In the genomic region with DNA sequence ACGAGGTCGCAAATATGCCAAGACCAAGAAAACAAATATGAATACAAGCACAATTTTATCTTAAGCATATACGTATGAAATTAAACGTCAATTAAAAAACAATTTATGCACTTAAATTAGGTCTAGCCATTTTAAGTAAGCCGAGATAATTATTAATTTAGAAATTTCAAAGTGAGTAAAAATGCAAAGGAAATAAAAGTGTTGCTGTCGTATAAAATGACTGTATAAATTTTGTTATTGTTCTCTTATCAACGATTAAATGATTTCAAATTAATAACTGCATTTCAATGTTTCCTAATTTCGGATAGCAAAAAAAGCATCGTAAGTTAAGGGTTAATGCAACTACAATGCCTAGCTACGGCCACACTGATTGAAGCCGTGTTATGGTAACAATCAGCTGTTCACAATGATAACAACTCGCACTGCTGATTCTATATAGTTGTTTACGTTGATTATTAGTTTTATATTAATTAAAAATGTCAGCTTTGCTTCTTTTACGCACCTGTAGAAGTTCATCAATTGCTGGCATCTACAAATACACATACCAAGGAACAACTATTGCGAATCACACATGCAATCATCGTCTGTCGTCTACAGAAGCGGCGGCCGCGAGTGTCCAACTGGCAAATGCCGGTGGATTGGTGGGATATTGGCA, we compare ENCODE assay signal across 2 fruit fly cellular contexts.
TF ChIP-seq lines count a peak whose summit lies in the region.

A gene (minus strand): TSS at position 1 of the 655 bp plus-strand sequence.
A gene (plus strand): TSS at position 375 of the 655 bp plus-strand sequence.

TF ChIP-seq in whole organism, embryonic, 481 proteins besides CTCF, POLR2A, EP300 and RAD21 (continued from another document and continues in another):
- TF ChIP-seq Xbp1 (GFP tag; optimal IDR thresholded peaks at IDR 0.05; lab: Kevin White, UChicago) (peak; percentile 81), grau (tag; optimal IDR thresholded peaks at IDR 0.05; lab: Kevin White, UChicago) (peak; percentile 82), Chrac-16 (GFP tag; optimal IDR thresholded peaks at IDR 0.05; lab: Kevin White, UChicago) (peak; percentile 73), Gug (GFP tag; IDR thresholded peaks at IDR 0.05; lab: Robert Waterston, UW) (peak; percentile 36; the same call in 1 of the 4 replicates), CG9876 (GFP tag; optimal IDR thresholded peaks at IDR 0.05; lab: Kevin White, UChicago) (peak; percentile 60), CG12942 (GFP tag; optimal IDR thresholded peaks at IDR 0.05; lab: Kevin White, UChicago) (peak; percentile 39), Hmr (GFP tag; optimal IDR thresholded peaks at IDR 0.05; lab: Kevin White, UChicago) (peak; percentile 64), D19A (tag; optimal IDR thresholded peaks at IDR 0.05; lab: Kevin White, UChicago) (peak; percentile 47), CG13296 (GFP tag; optimal IDR thresholded peaks at IDR 0.05; lab: Kevin White, UChicago) (peak; percentile 46), Sry-β (GFP tag; optimal IDR thresholded peaks at IDR 0.05; lab: Kevin White, UChicago) (peak; percentile 37), row (GFP tag; IDR thresholded peaks at IDR 0.05; lab: Robert Waterston, UW) (peak; percentile 94), CG10431 (GFP tag; optimal IDR thresholded peaks at IDR 0.05; lab: Kevin White, UChicago) (peak; percentile 44), Optix (GFP tag; IDR thresholded peaks at IDR 0.05; lab: Robert Waterston, UW) (no peak), CG4730 (GFP tag; IDR thresholded peaks at IDR 0.05; lab: Robert Waterston, UW) (peak; percentile 18; the same call in 1 of the 2 replicates), repo (GFP tag; optimal IDR thresholded peaks at IDR 0.05; lab: Kevin White, UChicago) (peak; percentile 10), NC2α (GFP tag; optimal IDR thresholded peaks at IDR 0.05; lab: Kevin White, UChicago) (peak; percentile 42), CG12769 (tag; optimal IDR thresholded peaks at IDR 0.05; lab: Kevin White, UChicago) (peak; percentile 61), CG7987 (GFP tag; optimal IDR thresholded peaks at IDR 0.05; lab: Kevin White, UChicago) (no peak), CoRest (tag; optimal IDR thresholded peaks at IDR 0.05; lab: Kevin White, UChicago) (peak; percentile 89), gsb (GFP tag; IDR thresholded peaks at IDR 0.05; lab: Robert Waterston, UW) (no peak), fd96Cb (tag; optimal IDR thresholded peaks at IDR 0.05; lab: Kevin White, UChicago) (peak; percentile 67), Awh (GFP tag; IDR thresholded peaks at IDR 0.05; lab: Robert Waterston, UW) (no peak), CG11560 (tag; IDR thresholded peaks at IDR 0.05; lab: Robert Waterston, UW) (no peak), chinmo (GFP tag; IDR thresholded peaks at IDR 0.05; lab: Robert Waterston, UW; ENCODE audit: partially characterized antibody) (no peak), D19B (GFP tag; optimal IDR thresholded peaks at IDR 0.05; lab: Kevin White, UChicago) (peak; percentile 60), sd (tag; optimal IDR thresholded peaks at IDR 0.05; lab: Kevin White, UChicago) (no peak), CG15269 (tag; optimal IDR thresholded peaks at IDR 0.05; lab: Kevin White, UChicago) (peak; percentile 77), ems (GFP tag; optimal IDR thresholded peaks at IDR 0.05; lab: Kevin White, UChicago) (no peak), grn (GFP tag; optimal IDR thresholded peaks at IDR 0.05; lab: Kevin White, UChicago) (no peak), CG11696 (GFP tag; IDR thresholded peaks at IDR 0.05; lab: Robert Waterston, UW) (no peak), unpg (GFP tag; optimal IDR thresholded peaks at IDR 0.05; lab: Kevin White, UChicago) (peak; percentile 33), Spps (tag; optimal IDR thresholded peaks at IDR 0.05; lab: Kevin White, UChicago) (peak; percentile 3), sr (GFP tag; IDR thresholded peaks at IDR 0.05; lab: Robert Waterston, UW) (no peak), az2 (GFP tag; optimal IDR thresholded peaks at IDR 0.05; lab: Kevin White, UChicago) (peak; percentile 78), sisA (GFP tag; IDR thresholded peaks at IDR 0.05; lab: Robert Waterston, UW) (peak; percentile 70), mirr (GFP tag; optimal IDR thresholded peaks at IDR 0.05; lab: Kevin White, UChicago) (peak; percentile 36), CG32767 (GFP tag; IDR thresholded peaks at IDR 0.05; lab: Robert Waterston, UW) (no peak), CG7271 (tag; optimal IDR thresholded peaks at IDR 0.05; lab: Kevin White, UChicago) (no peak), CG14710 (tag; optimal IDR thresholded peaks at IDR 0.05; lab: Kevin White, UChicago) (peak; percentile 86), CG10565 (GFP tag; optimal IDR thresholded peaks at IDR 0.05; lab: Kevin White, UChicago) (no peak), HLH3B (GFP tag; IDR thresholded peaks at IDR 0.05; lab: Robert Waterston, UW) (peak; percentile 53; the same call in 1 of the 2 replicates), Bgb (GFP tag; IDR thresholded peaks at IDR 0.05; lab: Robert Waterston, UW; ENCODE audit: partially characterized antibody) (0 out of 2 replicates have a peak, but pooled peaks have one; percentile 7), CG4854 (GFP tag; optimal IDR thresholded peaks at IDR 0.05; lab: Kevin White, UChicago) (peak; percentile 24), CG9609 (GFP tag; optimal IDR thresholded peaks at IDR 0.05; lab: Kevin White, UChicago) (peak; percentile 61), CG31388 (GFP tag; optimal IDR thresholded peaks at IDR 0.05; lab: Kevin White, UChicago) (no peak), cg (GFP tag; optimal IDR thresholded peaks at IDR 0.05; lab: Kevin White, UChicago) (no peak), zfh2 (GFP tag; optimal IDR thresholded peaks at IDR 0.05; lab: Kevin White, UChicago) (peak; percentile 56), CG11247 (GFP tag; IDR thresholded peaks at IDR 0.05; lab: Robert Waterston, UW) (peak; percentile 68), CG33557 (GFP tag; optimal IDR thresholded peaks at IDR 0.05; lab: Kevin White, UChicago) (peak; percentile 62), Med (GFP tag; lab: Kevin White, UChicago) (peak; percentile 50), dm (GFP tag; optimal IDR thresholded peaks at IDR 0.05; lab: Kevin White, UChicago) (peak; percentile 18), Stat92E (GFP tag; optimal IDR thresholded peaks at IDR 0.05; lab: Kevin White, UChicago) (no peak), CG1529 (GFP tag; optimal IDR thresholded peaks at IDR 0.05; lab: Kevin White, UChicago) (no peak), Atf6 (GFP tag; IDR thresholded peaks at IDR 0.05; lab: Robert Waterston, UW) (peak; percentile 69), kni (GFP tag; optimal IDR thresholded peaks at IDR 0.05; lab: Kevin White, UChicago) (peak; percentile 61), CG17829 (tag; optimal IDR thresholded peaks at IDR 0.05; lab: Kevin White, UChicago) (peak; percentile 74), ab (GFP tag; optimal IDR thresholded peaks at IDR 0.05; lab: Kevin White, UChicago) (peak; percentile 29), HLH54F (GFP tag; optimal IDR thresholded peaks at IDR 0.05; lab: Kevin White, UChicago) (peak; percentile 80), Elba2 (GFP tag; optimal IDR thresholded peaks at IDR 0.05; lab: Kevin White, UChicago) (no peak), CG15514 (GFP tag; optimal IDR thresholded peaks at IDR 0.05; lab: Kevin White, UChicago) (peak; percentile 45), CG12219 (GFP tag; optimal IDR thresholded peaks at IDR 0.05; lab: Kevin White, UChicago) (peak; percentile 41), Nf-YB (GFP tag; optimal IDR thresholded peaks at IDR 0.05; lab: Kevin White, UChicago) (peak; percentile 35)

TF ChIP-seq in whole organism, prepupa, 60 proteins besides CTCF, POLR2A, EP300 and RAD21 (continued from another document):
- TF ChIP-seq lz (GFP tag; optimal IDR thresholded peaks at IDR 0.05; lab: Kevin White, UChicago) (peak; percentile 60), vri (GFP tag; optimal IDR thresholded peaks at IDR 0.05; lab: Kevin White, UChicago) (peak; percentile 65), fkh (GFP tag; optimal IDR thresholded peaks at IDR 0.05; lab: Kevin White, UChicago) (peak; percentile 2), Lpt (GFP tag; optimal IDR thresholded peaks at IDR 0.05; lab: Kevin White, UChicago) (peak; percentile 22), eg (GFP tag; IDR thresholded peaks at IDR 0.05; lab: Robert Waterston, UW) (peak; percentile 81), topi (GFP tag; optimal IDR thresholded peaks at IDR 0.05; lab: Kevin White, UChicago) (peak; percentile 48), CG9139 (GFP tag; optimal IDR thresholded peaks at IDR 0.05; lab: Kevin White, UChicago) (no peak), CG6808 (GFP tag; optimal IDR thresholded peaks at IDR 0.05; lab: Kevin White, UChicago) (no peak), CG8319 (GFP tag; optimal IDR thresholded peaks at IDR 0.05; lab: Kevin White, UChicago) (peak; percentile 46), fd59A (GFP tag; optimal IDR thresholded peaks at IDR 0.05; lab: Kevin White, UChicago) (peak; percentile 15), esn (GFP tag; optimal IDR thresholded peaks at IDR 0.05; lab: Kevin White, UChicago) (peak; percentile 64), CG8119 (GFP tag; IDR thresholded peaks at IDR 0.05; lab: Robert Waterston, UW) (no peak)
